Worm (Caenorhabditis elegans) whole organism, young adult: ENCODE measurements around the gene twk-49.

ENCODE experiments used
- B0261.1 ChIP-seq: sonication (generic microtip); optimal IDR thresholded peaks from 2 replicates; lab custom pipeline; 2016; ENCODE audit warnings: mild to moderate bottlenecking, missing genetic modification characterization, moderate library complexity, missing compliant biosample characterization
- F10E7.11 ChIP-seq: sonication (generic microtip); optimal IDR thresholded peaks from 2 replicates; lab custom pipeline; 2017; ENCODE audit warnings: mild to moderate bottlenecking, missing genetic modification characterization, moderate library complexity, missing compliant biosample characterization
- F23B12.7 ChIP-seq: sonication (generic microtip); optimal IDR thresholded peaks from 2 replicates; lab custom pipeline; 2017; ENCODE audit warnings: missing genetic modification characterization, mild to moderate bottlenecking, missing compliant biosample characterization, antibody characterized with exemption, moderate library complexity; ENCODE audit not compliant: insufficient read depth
- F33H1.4 ChIP-seq: fragments of 200-800 bp; sonication (Bioruptor generic); IDR thresholded peaks from 2 replicates; pipeline ENCODE4 v1.3.6; 2022; ENCODE audit warnings: missing genetic modification reagents, missing genetic modification characterization, missing compliant biosample characterization
- F55B11.4 ChIP-seq: sonication (generic microtip); optimal IDR thresholded peaks from 2 replicates; lab custom pipeline; 2016; ENCODE audit warnings: missing compliant biosample characterization, missing genetic modification characterization, borderline replicate concordance; ENCODE audit not compliant: insufficient read depth
- K12H6.12 ChIP-seq: fragments of 200-800 bp; sonication (Bioruptor generic); optimal IDR thresholded peaks from 2 replicates; lab custom pipeline; 2018; ENCODE audit warnings: mild to moderate bottlenecking, missing genetic modification characterization, missing compliant biosample characterization
- T07F8.4 ChIP-seq: sonication (generic microtip); optimal IDR thresholded peaks from 2 replicates; lab custom pipeline; 2016; ENCODE audit warnings: mild to moderate bottlenecking, missing genetic modification characterization, moderate library complexity, missing compliant biosample characterization
- T26A5.8 ChIP-seq: sonication (generic microtip); optimal IDR thresholded peaks from 2 replicates; lab custom pipeline; 2016; ENCODE audit warnings: missing genetic modification characterization, missing compliant biosample characterization
- aptf-2 ChIP-seq: fragments of 200-800 bp; sonication (Bioruptor generic); conservative IDR thresholded peaks from 2 replicates; pipeline ENCODE4 v1.3.6; 2022; ENCODE audit warnings: missing genetic modification reagents, missing genetic modification characterization, missing compliant biosample characterization
- aptf-3 ChIP-seq: fragments of 200-800 bp; sonication (Bioruptor generic); IDR thresholded peaks from 2 replicates; pipeline ENCODE4 v1.3.6; 2022; ENCODE audit warnings: missing genetic modification characterization, missing compliant biosample characterization
- atf-7 ChIP-seq: sonication (generic microtip); optimal IDR thresholded peaks from 2 replicates; lab custom pipeline; 2017; ENCODE audit warnings: mild to moderate bottlenecking, missing genetic modification characterization, missing compliant biosample characterization
- cebp-2 ChIP-seq: fragments of 200-800 bp; sonication (Bioruptor generic); IDR thresholded peaks from 2 replicates; pipeline ENCODE4 v1.3.6; 2022; ENCODE audit warnings: missing genetic modification characterization, missing compliant biosample characterization
- ceh-100 ChIP-seq: fragments of 200-800 bp; sonication (Bioruptor generic); IDR thresholded peaks from 2 replicates; pipeline ENCODE4 v1.3.6; 2022; ENCODE audit warnings: missing genetic modification reagents, missing genetic modification characterization, missing compliant biosample characterization
- ceh-27 ChIP-seq: fragments of 200-800 bp; sonication (Bioruptor generic); optimal IDR thresholded peaks from 2 replicates; lab custom pipeline; 2018; ENCODE audit warnings: mild to moderate bottlenecking, missing genetic modification characterization, moderate library complexity, missing compliant biosample characterization
- chd-7 ChIP-seq: sonication (generic microtip); optimal IDR thresholded peaks from 2 replicates; lab custom pipeline; 2016; ENCODE audit warnings: mild to moderate bottlenecking, missing genetic modification characterization, moderate library complexity, missing compliant biosample characterization
- die-1 ChIP-seq: sonication (generic microtip); optimal IDR thresholded peaks from 2 replicates; lab custom pipeline; 2016; ENCODE audit warnings: missing genotype, mild to moderate bottlenecking, missing genetic modification characterization, missing compliant biosample characterization
- dpl-1 ChIP-seq: fragments of 150-350 bp; optimal IDR thresholded peaks from 2 replicates; lab custom pipeline; 2014; ENCODE audit warnings: missing biosample characterization, missing genetic modification reagents, missing genetic modification characterization
- efl-1 ChIP-seq: fragments of 150-350 bp; optimal IDR thresholded peaks from 2 replicates; lab custom pipeline; 2014; ENCODE audit warnings: missing biosample characterization, missing genetic modification reagents, missing genetic modification characterization
- egrh-3 ChIP-seq: fragments of 200-800 bp; sonication (Bioruptor generic); IDR thresholded peaks from 2 replicates; pipeline ENCODE4 v1.3.6; 2022; ENCODE audit warnings: missing genetic modification reagents, missing genetic modification characterization, missing compliant biosample characterization
- ets-4 ChIP-seq: fragments of 200-800 bp; sonication (Bioruptor generic); optimal IDR thresholded peaks from 2 replicates; lab custom pipeline; 2018; ENCODE audit warnings: mild to moderate bottlenecking, missing genetic modification characterization, missing compliant biosample characterization
- gei-17 ChIP-seq: fragments of 200-800 bp; sonication (Bioruptor generic); optimal IDR thresholded peaks from 2 replicates; lab custom pipeline; 2018; ENCODE audit warnings: mild to moderate bottlenecking, missing genetic modification characterization, missing compliant biosample characterization
- him-1 ChIP-seq: sonication (generic microtip); optimal IDR thresholded peaks from 2 replicates; lab custom pipeline; 2016; ENCODE audit warnings: missing genotype, missing genetic modification reagents, missing genetic modification characterization, missing compliant biosample characterization
- hlh-12 ChIP-seq: sonication (generic microtip); optimal IDR thresholded peaks from 2 replicates; lab custom pipeline; 2016; ENCODE audit warnings: missing genetic modification characterization, missing compliant biosample characterization
- hsf-1 ChIP-seq: fragments of 200-800 bp; sonication (Bioruptor generic); IDR thresholded peaks from 2 replicates; pipeline ENCODE4 v1.3.6; 2022; ENCODE audit warnings: missing genetic modification reagents, missing genetic modification characterization, missing compliant biosample characterization
- lag-1 ChIP-seq: fragments of 200-800 bp; sonication (Bioruptor generic); IDR thresholded peaks from 2 replicates; pipeline ENCODE4 v1.3.6; 2022; ENCODE audit warnings: missing genetic modification reagents, missing genetic modification characterization, missing compliant biosample characterization
- let-526 ChIP-seq: fragments of 200-800 bp; sonication (Bioruptor generic); IDR thresholded peaks from 2 replicates; pipeline ENCODE4 v1.3.6; 2022; ENCODE audit warnings: missing genetic modification reagents, missing genetic modification characterization, missing compliant biosample characterization
- lin-35 ChIP-seq, 3 experiments: fragments of 150-350 bp in 2 of 3; sonication (generic microtip) in 1 of 3; optimal IDR thresholded peaks; 2 replicates each; lab custom pipeline; 2014 to 2018; ENCODE audit warnings: missing biosample characterization in 3 of 3, missing genetic modification characterization in 3 of 3, missing genetic modification reagents in 3 of 3
- lin-54 ChIP-seq: fragments of 200-800 bp; sonication (Bioruptor generic); optimal IDR thresholded peaks from 2 replicates; lab custom pipeline; 2018; ENCODE audit warnings: mild to moderate bottlenecking, missing genetic modification characterization, missing compliant biosample characterization
- lsl-1 ChIP-seq: fragments of 200-800 bp; sonication (Bioruptor generic); optimal IDR thresholded peaks from 2 replicates; lab custom pipeline; 2018; ENCODE audit warnings: mild to moderate bottlenecking, missing genetic modification characterization, moderate library complexity, missing compliant biosample characterization
- lsy-27 ChIP-seq: sonication (generic microtip); optimal IDR thresholded peaks from 2 replicates; lab custom pipeline; 2017; ENCODE audit warnings: missing genetic modification characterization, mild to moderate bottlenecking, missing compliant biosample characterization, antibody characterized with exemption, missing genotype, borderline replicate concordance; ENCODE audit not compliant: insufficient read depth
- madf-3 ChIP-seq: fragments of 200-800 bp; sonication (Bioruptor generic); IDR thresholded peaks from 2 replicates; pipeline ENCODE4 v1.3.6; 2022; ENCODE audit warnings: missing genetic modification reagents, missing genetic modification characterization, missing compliant biosample characterization
- mcd-1 ChIP-seq: fragments of 200-800 bp; sonication (Bioruptor generic); IDR thresholded peaks from 2 replicates; pipeline ENCODE4 v1.3.6; 2022; ENCODE audit warnings: missing genetic modification reagents, missing genetic modification characterization, missing compliant biosample characterization
- mxl-1 ChIP-seq: sonication (generic microtip); optimal IDR thresholded peaks from 2 replicates; lab custom pipeline; 2016; ENCODE audit warnings: missing genetic modification characterization, missing compliant biosample characterization
- nfya-1 ChIP-seq: sonication (generic microtip); optimal IDR thresholded peaks from 2 replicates; lab custom pipeline; 2017; ENCODE audit warnings: antibody characterized with exemption, missing compliant biosample characterization, missing genetic modification characterization, borderline replicate concordance; ENCODE audit not compliant: insufficient read depth
- nhr-120 ChIP-seq: fragments of 200-800 bp; sonication (Bioruptor generic); IDR thresholded peaks from 2 replicates; pipeline ENCODE4 v1.3.6; 2022; ENCODE audit warnings: missing genetic modification characterization, missing compliant biosample characterization
- nhr-179 ChIP-seq: sonication (generic microtip); optimal IDR thresholded peaks from 2 replicates; lab custom pipeline; 2016; ENCODE audit warnings: mild to moderate bottlenecking, missing genetic modification characterization, missing compliant biosample characterization
- nhr-80 ChIP-seq: sonication (generic microtip); optimal IDR thresholded peaks from 2 replicates; lab custom pipeline; 2016; ENCODE audit warnings: missing genetic modification characterization, missing compliant biosample characterization
- pha-4 ChIP-seq: fragments of 150-350 bp; sonication (generic microtip); optimal IDR thresholded peaks from 2 replicates; lab custom pipeline; 2014; ENCODE audit warnings: missing biosample characterization, missing genetic modification reagents, missing genetic modification characterization
- rcor-1 ChIP-seq: fragments of 200-800 bp; sonication (Bioruptor generic); IDR thresholded peaks from 2 replicates; pipeline ENCODE4 v1.3.6; 2022; ENCODE audit warnings: missing genetic modification reagents, missing genetic modification characterization, missing compliant biosample characterization
- sea-2 ChIP-seq: fragments of 200-800 bp; sonication (Bioruptor generic); IDR thresholded peaks from 2 replicates; pipeline ENCODE4 v1.3.6; 2022; ENCODE audit warnings: missing genetic modification characterization, missing compliant biosample characterization
- unc-130 ChIP-seq: sonication (generic microtip); optimal IDR thresholded peaks from 2 replicates; lab custom pipeline; 2016; ENCODE audit warnings: missing genetic modification reagents, missing genetic modification characterization, missing compliant biosample characterization
- xnd-1 ChIP-seq: sonication (generic microtip); optimal IDR thresholded peaks from 2 replicates; lab custom pipeline; 2016; ENCODE audit warnings: missing genotype, missing genetic modification reagents, missing genetic modification characterization, missing compliant biosample characterization
- zfh-2 ChIP-seq: fragments of 200-800 bp; sonication (Bioruptor generic); conservative IDR thresholded peaks from 2 replicates; pipeline ENCODE4 v1.3.6; 2022; ENCODE audit warnings: missing genetic modification reagents, missing genetic modification characterization, missing compliant biosample characterization
- ztf-18 ChIP-seq: sonication (generic microtip); optimal IDR thresholded peaks from 2 replicates; lab custom pipeline; 2016; ENCODE audit warnings: missing genotype, mild to moderate bottlenecking, missing genetic modification characterization, missing compliant biosample characterization

The twk-49 gene

ce11 chrII:6499067-6499466, at the start of gene twk-49:
twk-49 (minus strand) TSS chrII:6499167.
- TF ChIP-seq mxl-1 (tag; lab: Kevin White, UChicago) (no peak), madf-3 (no peak), ceh-100 (no peak), nhr-120 (GFP tag; lab: Robert Waterston, UW) (no peak), sea-2 (no peak), nfya-1 (tag; lab: Kevin White, UChicago) (no peak), cebp-2 (no peak), hsf-1 (no peak), zfh-2 (GFP tag; lab: Robert Waterston, UW) (no peak), die-1 (tag; lab: Kevin White, UChicago) (no peak), ceh-27 (no peak)

ce11 chrII:6544842-6545410, 46.0 kb upstream of the twk-49 start, which contains the start of gene lron-15:
lron-15 (minus strand) TSS chrII:6544892.
- TF ChIP-seq F33H1.4 (no peak), F10E7.11 (tag; lab: Kevin White, UChicago) (no peak), rcor-1 (GFP tag; lab: Robert Waterston, UW) (no peak), T26A5.8 (tag; lab: Kevin White, UChicago) (no peak), atf-7 (tag; lab: Kevin White, UChicago) (no peak), pha-4 (tag; lab: Kevin White, UChicago) (no peak), ets-4 (GFP tag; lab: Kevin White, UChicago) (no peak), B0261.1 (tag; lab: Kevin White, UChicago) (no peak), lag-1 (GFP tag; lab: Robert Waterston, UW) (no peak), let-526 (GFP tag; lab: Robert Waterston, UW) (no peak), chd-7 (tag; lab: Kevin White, UChicago) (no peak), nhr-120 (GFP tag; lab: Robert Waterston, UW) (no peak), K12H6.12 (tag; lab: Kevin White, UChicago) (no peak)

- TF ChIP-seq aptf-3: no peak
- no peak for TF ChIP-seq unc-130 (GFP tag; lab: Kevin White, UChicago)
- TF ChIP-seq gei-17 (GFP tag; lab: Kevin White, UChicago): no peak
- no peak for TF ChIP-seq chd-7 (tag; lab: Kevin White, UChicago)
- no peak for TF ChIP-seq atf-7 (tag; lab: Kevin White, UChicago)
- no peak for TF ChIP-seq nhr-120 (GFP tag; lab: Robert Waterston, UW)
- no peak for TF ChIP-seq lsy-27 (tag; lab: Kevin White, UChicago)
- no peak for TF ChIP-seq zfh-2 (GFP tag; lab: Robert Waterston, UW)
- TF ChIP-seq him-1: no peak
- no peak for TF ChIP-seq F55B11.4 (tag; lab: Kevin White, UChicago)
- TF ChIP-seq mcd-1 (GFP tag; lab: Robert Waterston, UW): peak; percentile 93
- no peak for TF ChIP-seq egrh-3
- no peak for TF ChIP-seq nhr-179 (tag; lab: Kevin White, UChicago)
- no peak for TF ChIP-seq nfya-1 (tag; lab: Kevin White, UChicago)
- TF ChIP-seq mxl-1 (tag; lab: Kevin White, UChicago): no peak
- peak; percentile 95 for TF ChIP-seq F23B12.7
- TF ChIP-seq rcor-1 (GFP tag; lab: Robert Waterston, UW): no peak
- TF ChIP-seq efl-1 (GFP tag; lab: Kevin White, UChicago): peak; percentile 70
- TF ChIP-seq lin-54 (GFP tag; lab: Kevin White, UChicago): peak; percentile 83
- TF ChIP-seq nhr-80: no peak
- no peak for TF ChIP-seq ets-4 (GFP tag; lab: Kevin White, UChicago)
- TF ChIP-seq die-1 (tag; lab: Kevin White, UChicago): no peak
- no peak for TF ChIP-seq hlh-12 (tag; lab: Kevin White, UChicago)
- TF ChIP-seq lsl-1 (GFP tag; lab: Kevin White, UChicago): peak; percentile 28
- no peak for TF ChIP-seq cebp-2
- TF ChIP-seq lin-35 (GFP tag; optimal IDR thresholded peaks at IDR 0.05; lab: Kevin White, UChicago): peak in 1 of 3 experiments; percentile 79
- TF ChIP-seq pha-4 (tag; lab: Kevin White, UChicago): no peak
- TF ChIP-seq ztf-18: no peak
- no peak for TF ChIP-seq xnd-1 (tag; lab: Kevin White, UChicago)
- peak; percentile 59 for TF ChIP-seq dpl-1 (GFP tag; lab: Kevin White, UChicago)
- no peak for TF ChIP-seq aptf-2 (GFP tag; lab: Robert Waterston, UW)
- TF ChIP-seq T07F8.4 (tag; lab: Kevin White, UChicago): no peak
Observed at ce11 chrII:6535957-6536424, 37.0 kb upstream of the twk-49 start, which contains the start of gene utp-20. utp-20 (plus strand) TSS chrII:6536374.
